Fruit fly (Drosophila melanogaster): ENCODE measurements around the gene Eig71Eb.

Eig71Eb gene

dm6 chr3L:15625676-15626414 lies 23.9 kb upstream of the Eig71Eb start (continued):
- TF ChIP-seq HLHmδ (GFP tag; optimal IDR thresholded peaks at IDR 0.05) (peak; percentile 65), E2f1 (GFP tag; IDR thresholded peaks at IDR 0.05) (peak; percentile 83), CG12942 (GFP tag; optimal IDR thresholded peaks at IDR 0.05) (peak; percentile 84), H15 (GFP tag; IDR thresholded peaks at IDR 0.05) (peak; percentile 76), nau (GFP tag; optimal IDR thresholded peaks at IDR 0.05) (peak; percentile 88), fd3F (GFP tag; optimal IDR thresholded peaks at IDR 0.05) (peak; percentile 89), insv (GFP tag; optimal IDR thresholded peaks at IDR 0.05) (peak in 1 of 2 experiments; percentile 5), Jarid2 (GFP tag; optimal IDR thresholded peaks at IDR 0.05) (peak; percentile 56), gem (tag; optimal IDR thresholded peaks at IDR 0.05) (peak; percentile 98), CG6791 (GFP tag; IDR thresholded peaks at IDR 0.05; ENCODE audit: partially characterized antibody) (no peak), CG1832 (GFP tag; optimal IDR thresholded peaks at IDR 0.05) (no peak), CG30020 (tag; optimal IDR thresholded peaks at IDR 0.05) (peak; percentile 69), CG16815 (GFP tag; optimal IDR thresholded peaks at IDR 0.05) (peak; percentile 85), CG43689 (GFP tag; IDR thresholded peaks at IDR 0.05) (peak; percentile 29; the same call in 1 of the 2 replicates), Mes4 (GFP tag; optimal IDR thresholded peaks at IDR 0.05) (no peak), CG1529 (GFP tag; optimal IDR thresholded peaks at IDR 0.05) (peak; percentile 87), CG12219 (GFP tag; optimal IDR thresholded peaks at IDR 0.05) (peak; percentile 67), CG4282 (GFP tag; optimal IDR thresholded peaks at IDR 0.05) (no peak), CG3407 (GFP tag; optimal IDR thresholded peaks at IDR 0.05) (peak; percentile 86), Hand (GFP tag; optimal IDR thresholded peaks at IDR 0.05) (peak; percentile 83), Rx (GFP tag; IDR thresholded peaks at IDR 0.05) (no peak), CG13894 (tag; optimal IDR thresholded peaks at IDR 0.05) (peak; percentile 25), CG7372 (GFP tag; IDR thresholded peaks at IDR 0.05) (peak; percentile 87), ro (GFP tag; IDR thresholded peaks at IDR 0.05) (peak; percentile 62; the same call in 1 of the 2 replicates), CG10321 (GFP tag; IDR thresholded peaks at IDR 0.05) (no peak), CG15601 (tag; optimal IDR thresholded peaks at IDR 0.05) (peak; percentile 91), CG8765 (GFP tag; IDR thresholded peaks at IDR 0.05) (peak; percentile 34; the same call in 1 of the 2 replicates), sr (GFP tag; IDR thresholded peaks at IDR 0.05) (no peak; the same call in 2 of the 3 replicates), p53 (GFP tag; optimal IDR thresholded peaks at IDR 0.05) (no peak), ttk (GFP tag; IDR thresholded peaks at IDR 0.05) (peak; percentile 84), Lhr (GFP tag; optimal IDR thresholded peaks at IDR 0.05) (peak; percentile 70), CG14014 (GFP tag; IDR thresholded peaks at IDR 0.05) (peak; percentile 76), seq (GFP tag; IDR thresholded peaks at IDR 0.05) (peak; percentile 69), Hr78 (GFP tag; optimal IDR thresholded peaks at IDR 0.05) (peak in 1 of 2 experiments; percentile 84), btn (GFP tag; optimal IDR thresholded peaks at IDR 0.05) (no peak), esg (GFP tag; conservative IDR thresholded peaks at IDR 0.05) (peak; percentile 84), CG15696 (tag; optimal IDR thresholded peaks at IDR 0.05) (peak; percentile 50), Hsf (GFP tag; optimal IDR thresholded peaks at IDR 0.05) (peak; percentile 69), hb (GFP tag; IDR thresholded peaks at IDR 0.05; ENCODE audit: partially characterized antibody) (no peak), CG11560 (tag; IDR thresholded peaks at IDR 0.05) (no peak; the same call in 2 of the 3 replicates), ac (GFP tag; optimal IDR thresholded peaks at IDR 0.05) (no peak), so (GFP tag; IDR thresholded peaks at IDR 0.05) (peak; percentile 57; the same call in 1 of the 3 replicates), her (GFP tag; optimal IDR thresholded peaks at IDR 0.05) (peak; percentile 50), gcm2 (GFP tag; optimal IDR thresholded peaks at IDR 0.05) (no peak), CG42726 (GFP tag; IDR thresholded peaks at IDR 0.05; ENCODE audit: partially characterized antibody) (no peak), E2f2 (GFP tag; IDR thresholded peaks at IDR 0.05) (peak; percentile 90), Oaz (GFP tag; IDR thresholded peaks at IDR 0.05) (peak; percentile 66), CG18599 (GFP tag; optimal IDR thresholded peaks at IDR 0.05) (peak; percentile 90)

Measured in whole organism, embryonic.